Worm (Caenorhabditis elegans) whole organism, L1 larva: ENCODE data around the gene R09E10.13.
A peak's percentile ranks its signal among the peaks of the same experiment; 100 is the strongest.

ENCODE experiments used
- C16A3.4 ChIP-seq: fragments of 150-350 bp; optimal IDR thresholded peaks from 2 replicates; lab custom pipeline; 2014; ENCODE audit warnings: missing biosample characterization, missing genetic modification characterization
- F16B12.6 ChIP-seq: fragments of 150-350 bp; optimal IDR thresholded peaks from 2 replicates; lab custom pipeline; 2014; ENCODE audit warnings: missing biosample characterization, missing genetic modification characterization
- Y116A8C.19 ChIP-seq: sonication (generic microtip); optimal IDR thresholded peaks from 2 replicates; lab custom pipeline; 2016; ENCODE audit warnings: missing compliant biosample characterization, missing genetic modification characterization, borderline replicate concordance
- aha-1 ChIP-seq: fragments of 150-350 bp; optimal IDR thresholded peaks from 2 replicates; lab custom pipeline; 2014; ENCODE audit warnings: missing biosample characterization, missing genetic modification characterization
- ama-1 ChIP-seq: fragments of 150-350 bp; optimal IDR thresholded peaks from 2 replicates; lab custom pipeline; 2014
- ceh-63 ChIP-seq: fragments of 200-800 bp; sonication (Bioruptor generic); optimal IDR thresholded peaks from 2 replicates; lab custom pipeline; 2018; ENCODE audit warnings: mild to moderate bottlenecking, missing genetic modification characterization, missing compliant biosample characterization
- ceh-8 ChIP-seq: fragments of 200-800 bp; sonication (Bioruptor generic); optimal IDR thresholded peaks from 2 replicates; lab custom pipeline; 2018; ENCODE audit warnings: mild to moderate bottlenecking, missing genetic modification characterization, moderate library complexity, missing compliant biosample characterization
- ceh-82 ChIP-seq, 3 experiments: fragments of 150-350 bp in 1 of 3; sonication (generic microtip) in 2 of 3; optimal IDR thresholded peaks; 2 replicates each; lab custom pipeline; 2014 to 2017; ENCODE audit warnings: missing biosample characterization in 3 of 3, missing genetic modification characterization in 3 of 3
- ceh-90 ChIP-seq: sonication (generic microtip); optimal IDR thresholded peaks from 2 replicates; lab custom pipeline; 2016; ENCODE audit warnings: missing genetic modification characterization, missing compliant biosample characterization
- ces-1 ChIP-seq: fragments of 150-350 bp; optimal IDR thresholded peaks from 2 replicates; lab custom pipeline; 2014; ENCODE audit warnings: missing biosample characterization, missing genetic modification reagents, missing genetic modification characterization
- dpl-1 ChIP-seq, 3 experiments: fragments of 150-350 bp in 2 of 3; sonication (generic microtip) in 1 of 3; optimal IDR thresholded peaks; 2 replicates each; lab custom pipeline; 2014 to 2017; ENCODE audit warnings: missing biosample characterization in 3 of 3, missing genetic modification characterization in 3 of 3, missing genetic modification reagents in 3 of 3
- efl-1 ChIP-seq, 4 experiments: fragments of 150-350 bp; optimal IDR thresholded peaks in 3 of 4; peaks in 1 of 4; 1 replicate in 1 of 4; 2 replicates in 3 of 4; lab custom pipeline; 2014; ENCODE audit warnings: missing biosample characterization in 2 of 4, missing genetic modification characterization in 2 of 4, missing genetic modification reagents in 2 of 4
- efl-3 ChIP-seq: fragments of 200-800 bp; sonication (Bioruptor generic); optimal IDR thresholded peaks from 2 replicates; lab custom pipeline; 2018; ENCODE audit warnings: mild to moderate bottlenecking, missing genetic modification characterization, missing compliant biosample characterization
- egl-13 ChIP-seq: sonication (generic microtip); optimal IDR thresholded peaks from 2 replicates; lab custom pipeline; 2016; ENCODE audit warnings: missing genotype, missing genetic modification reagents, missing genetic modification characterization, missing compliant biosample characterization
- ets-5 ChIP-seq: fragments of 200-800 bp; sonication (Bioruptor generic); IDR thresholded peaks from 2 replicates; pipeline ENCODE4 v1.3.6; 2022; ENCODE audit warnings: missing genetic modification characterization, missing compliant biosample characterization
- fkh-4 ChIP-seq: sonication (generic microtip); optimal IDR thresholded peaks from 2 replicates; lab custom pipeline; 2016; ENCODE audit warnings: missing compliant biosample characterization, missing genetic modification characterization, borderline replicate concordance
- fos-1 ChIP-seq: fragments of 150-350 bp; optimal IDR thresholded peaks from 2 replicates; lab custom pipeline; 2014; ENCODE audit warnings: missing biosample characterization, missing genetic modification characterization
- hlh-17 ChIP-seq: fragments of 200-800 bp; sonication (Bioruptor generic); optimal IDR thresholded peaks from 2 replicates; lab custom pipeline; 2018; ENCODE audit warnings: missing genetic modification characterization, mild to moderate bottlenecking, missing compliant biosample characterization, moderate library complexity, borderline replicate concordance
- hlh-4 ChIP-seq: sonication (generic microtip); optimal IDR thresholded peaks from 2 replicates; lab custom pipeline; 2016; ENCODE audit warnings: mild to moderate bottlenecking, missing genetic modification characterization, missing compliant biosample characterization
- hpl-2 ChIP-seq: fragments of 150-350 bp; optimal IDR thresholded peaks from 2 replicates; lab custom pipeline; 2014; ENCODE audit warnings: missing biosample characterization, missing genetic modification reagents, missing genetic modification characterization
- irx-1 ChIP-seq: sonication (generic microtip); optimal IDR thresholded peaks from 2 replicates; lab custom pipeline; 2016; ENCODE audit warnings: missing genetic modification characterization, missing compliant biosample characterization
- lin-13 ChIP-seq: fragments of 150-350 bp; optimal IDR thresholded peaks from 2 replicates; lab custom pipeline; 2014; ENCODE audit warnings: missing biosample characterization, missing genetic modification reagents, missing genetic modification characterization
- lin-15B ChIP-seq: fragments of 150-350 bp; sonication (generic microtip); optimal IDR thresholded peaks from 3 replicates; lab custom pipeline; 2014; ENCODE audit warnings: missing biosample characterization, missing genetic modification characterization
- lin-35 ChIP-seq, 2 experiments: fragments of 150-350 bp; optimal IDR thresholded peaks; 2 replicates each; lab custom pipeline; 2014; ENCODE audit warnings: missing biosample characterization in 2 of 2, missing genetic modification characterization in 2 of 2, missing genetic modification reagents in 2 of 2
- lin-39 ChIP-seq: fragments of 150-350 bp; optimal IDR thresholded peaks from 2 replicates; lab custom pipeline; 2014; ENCODE audit warnings: missing biosample characterization, missing genetic modification reagents, missing genetic modification characterization
- lir-3 ChIP-seq: sonication (generic microtip); optimal IDR thresholded peaks from 2 replicates; lab custom pipeline; 2016; ENCODE audit warnings: mild to moderate bottlenecking, missing genetic modification characterization, moderate library complexity, missing compliant biosample characterization; ENCODE audit not compliant: poor library complexity
- lsy-2 ChIP-seq, 2 experiments: fragments of 150-350 bp; optimal IDR thresholded peaks; 2 replicates each; lab custom pipeline; 2014; ENCODE audit warnings: missing biosample characterization in 2 of 2, missing genetic modification characterization in 2 of 2
- mef-2 ChIP-seq: fragments of 150-350 bp; optimal IDR thresholded peaks from 2 replicates; lab custom pipeline; 2014; ENCODE audit warnings: missing biosample characterization, missing genetic modification characterization
- mep-1 ChIP-seq: fragments of 150-350 bp; optimal IDR thresholded peaks from 2 replicates; lab custom pipeline; 2014; ENCODE audit warnings: missing biosample characterization, missing genetic modification characterization
- nhr-11 ChIP-seq: fragments of 150-350 bp; optimal IDR thresholded peaks from 2 replicates; lab custom pipeline; 2014; ENCODE audit warnings: missing biosample characterization, missing genetic modification characterization
- nhr-12 ChIP-seq: sonication (generic microtip); optimal IDR thresholded peaks from 2 replicates; lab custom pipeline; 2017; ENCODE audit warnings: missing biosample characterization, missing genetic modification characterization
- nhr-20 ChIP-seq: sonication (generic microtip); optimal IDR thresholded peaks from 2 replicates; lab custom pipeline; 2016; ENCODE audit warnings: mild to moderate bottlenecking, missing genetic modification characterization, missing compliant biosample characterization
- nhr-71 ChIP-seq: sonication (generic microtip); optimal IDR thresholded peaks from 2 replicates; lab custom pipeline; 2016; ENCODE audit warnings: mild to moderate bottlenecking, missing genetic modification characterization, moderate library complexity, missing compliant biosample characterization
- nhr-76 ChIP-seq: sonication (generic microtip); optimal IDR thresholded peaks from 2 replicates; lab custom pipeline; 2017; ENCODE audit warnings: missing biosample characterization, missing genetic modification characterization
- nhr-77 ChIP-seq: fragments of 150-350 bp; optimal IDR thresholded peaks from 2 replicates; lab custom pipeline; 2014; ENCODE audit warnings: missing biosample characterization, missing genetic modification characterization
- nhr-84 ChIP-seq: sonication (generic microtip); optimal IDR thresholded peaks from 2 replicates; lab custom pipeline; 2017; ENCODE audit warnings: missing biosample characterization, missing genetic modification characterization
- nhr-90 ChIP-seq: sonication (generic microtip); optimal IDR thresholded peaks from 2 replicates; lab custom pipeline; 2016; ENCODE audit warnings: mild to moderate bottlenecking, missing genetic modification characterization, missing compliant biosample characterization; ENCODE audit not compliant: poor library complexity
- pag-3 ChIP-seq: sonication (generic microtip); optimal IDR thresholded peaks from 2 replicates; lab custom pipeline; 2017; ENCODE audit warnings: missing genetic modification characterization, mild to moderate bottlenecking, missing compliant biosample characterization, antibody characterized with exemption, borderline replicate concordance; ENCODE audit not compliant: insufficient read depth
- skn-1 ChIP-seq: fragments of 150-350 bp; optimal IDR thresholded peaks from 2 replicates; lab custom pipeline; 2014; ENCODE audit warnings: missing biosample characterization, missing genetic modification characterization
- snpc-4 ChIP-seq: fragments of 150-350 bp; optimal IDR thresholded peaks from 2 replicates; lab custom pipeline; 2014; ENCODE audit warnings: missing biosample characterization, missing genetic modification characterization
- snu-23 ChIP-seq: sonication (generic microtip); optimal IDR thresholded peaks from 2 replicates; lab custom pipeline; 2016; ENCODE audit warnings: missing genetic modification characterization, missing compliant biosample characterization
- sptf-1 ChIP-seq: fragments of 150-350 bp; optimal IDR thresholded peaks from 2 replicates; lab custom pipeline; 2014; ENCODE audit warnings: missing biosample characterization, missing genetic modification characterization
- sup-37 ChIP-seq: fragments of 200-800 bp; sonication (Bioruptor generic); optimal IDR thresholded peaks from 2 replicates; lab custom pipeline; 2018; ENCODE audit warnings: mild to moderate bottlenecking, missing genetic modification characterization, missing compliant biosample characterization
- swsn-7 ChIP-seq: sonication (generic microtip); optimal IDR thresholded peaks from 2 replicates; lab custom pipeline; 2016; ENCODE audit warnings: missing genetic modification characterization, missing compliant biosample characterization
- tbx-2 ChIP-seq: sonication (generic microtip); optimal IDR thresholded peaks from 2 replicates; lab custom pipeline; 2016; ENCODE audit warnings: missing genetic modification characterization, missing compliant biosample characterization
- unc-62 ChIP-seq: fragments of 150-350 bp; optimal IDR thresholded peaks from 2 replicates; lab custom pipeline; 2014; ENCODE audit warnings: missing biosample characterization, missing genetic modification reagents, missing genetic modification characterization
- unc-86 ChIP-seq: sonication (generic microtip); optimal IDR thresholded peaks from 2 replicates; lab custom pipeline; 2016; ENCODE audit warnings: missing genetic modification characterization, missing compliant biosample characterization
- vab-15 ChIP-seq: sonication (generic microtip); optimal IDR thresholded peaks from 2 replicates; lab custom pipeline; 2017; ENCODE audit warnings: missing genotype, mild to moderate bottlenecking, missing genetic modification characterization, missing compliant biosample characterization
- zag-1 ChIP-seq: fragments of 150-350 bp; optimal IDR thresholded peaks from 2 replicates; lab custom pipeline; 2014; ENCODE audit warnings: missing biosample characterization, missing genetic modification characterization

Gene R09E10.13

ce11 chrIV:10285328-10285727 is 9.6 kb downstream of the R09E10.13 start (continued):
- no peak for TF ChIP-seq lin-15B (tag; lab: Kevin White, UChicago)

ce11 chrIV:10284194-10284910 is 10.6 kb downstream of the R09E10.13 start, which contains the start of gene rad-51:
Gene rad-51 (minus strand): TSS chrIV:10284244.
- TF ChIP-seq sptf-1 (tag; lab: Kevin White, UChicago): no peak
- TF ChIP-seq nhr-90 (tag; lab: Kevin White, UChicago): peak; percentile 17
- TF ChIP-seq nhr-84 (tag; lab: Kevin White, UChicago): no peak
- TF ChIP-seq F16B12.6: no peak
- no peak for TF ChIP-seq irx-1 (tag; lab: Kevin White, UChicago)
- TF ChIP-seq hlh-4 (tag; lab: Kevin White, UChicago): no peak
- TF ChIP-seq efl-1 (optimal IDR thresholded peaks at IDR 0.05; lab: Kevin White, UChicago): peak; percentile 57 to 89
- peak; percentile 86 to 98 for TF ChIP-seq efl-1 (GFP tag; optimal IDR thresholded peaks at IDR 0.05 in 1 of 2; lab: Kevin White, UChicago)
- TF ChIP-seq ets-5 (GFP tag; lab: Robert Waterston, UW): no peak
- TF ChIP-seq pag-3: peak; percentile 34
- TF ChIP-seq nhr-20 (tag; lab: Kevin White, UChicago): peak; percentile 64
- peak; percentile 78 to 89 (median 81) for TF ChIP-seq dpl-1 (GFP tag; optimal IDR thresholded peaks at IDR 0.05; lab: Kevin White, UChicago)
- TF ChIP-seq ceh-82 (tag; optimal IDR thresholded peaks at IDR 0.05; lab: Kevin White, UChicago): peak in 2 of 3 experiments; percentile 55 to 75
- no peak for TF ChIP-seq sup-37 (GFP tag; lab: Kevin White, UChicago)
- TF ChIP-seq vab-15: no peak
- TF ChIP-seq fkh-4 (tag; lab: Kevin White, UChicago): no peak
- peak; percentile 39 for TF ChIP-seq nhr-77
- peak; percentile 5 for TF ChIP-seq lir-3
- no peak for TF ChIP-seq nhr-76 (tag; lab: Kevin White, UChicago)
- TF ChIP-seq nhr-12: no peak
- no peak for TF ChIP-seq lin-39 (tag; lab: Kevin White, UChicago)
- TF ChIP-seq ceh-63 (GFP tag; lab: Kevin White, UChicago): no peak
- TF ChIP-seq lin-13 (GFP tag; lab: Kevin White, UChicago): peak; percentile 10
- no peak for TF ChIP-seq nhr-11
- no peak for TF ChIP-seq zag-1 (tag; lab: Kevin White, UChicago)
- TF ChIP-seq lin-35 (GFP tag; optimal IDR thresholded peaks at IDR 0.05; lab: Kevin White, UChicago): peak; percentile 89 to 93
- peak; percentile 80 for TF ChIP-seq mep-1 (tag; lab: Kevin White, UChicago)
- no peak for TF ChIP-seq mef-2 (tag; lab: Kevin White, UChicago)
- no peak for TF ChIP-seq ceh-90
- TF ChIP-seq ama-1 (lab: Kevin White, UChicago): no peak
- peak; percentile 48 to 79 for TF ChIP-seq lsy-2 (tag; optimal IDR thresholded peaks at IDR 0.05; lab: Kevin White, UChicago)
- TF ChIP-seq snu-23 (GFP tag; lab: Kevin White, UChicago): peak; percentile 72
- no peak for TF ChIP-seq hpl-2 (GFP tag; lab: Kevin White, UChicago)
- peak; percentile 69 for TF ChIP-seq lin-15B (tag; lab: Kevin White, UChicago)
- TF ChIP-seq fos-1 (tag; lab: Kevin White, UChicago): no peak
- TF ChIP-seq tbx-2 (tag; lab: Kevin White, UChicago): no peak
- peak; percentile 16 for TF ChIP-seq ceh-8
- TF ChIP-seq hlh-17 (GFP tag; lab: Kevin White, UChicago): no peak
- peak; percentile 39 for TF ChIP-seq C16A3.4
- TF ChIP-seq swsn-7 (tag; lab: Kevin White, UChicago): peak; percentile 42
- peak; percentile 68 for TF ChIP-seq nhr-71 (tag; lab: Kevin White, UChicago)
- TF ChIP-seq aha-1 (tag; lab: Kevin White, UChicago): no peak
- TF ChIP-seq unc-62 (GFP tag; lab: Kevin White, UChicago): no peak
- TF ChIP-seq unc-86 (tag; lab: Kevin White, UChicago): peak; percentile 32
- TF ChIP-seq egl-13: no peak
- no peak for TF ChIP-seq efl-3 (GFP tag; lab: Kevin White, UChicago)
- TF ChIP-seq ces-1 (GFP tag; lab: Kevin White, UChicago): no peak
- peak; percentile 46 for TF ChIP-seq skn-1 (tag; lab: Kevin White, UChicago)
- no peak for TF ChIP-seq snpc-4 (tag; lab: Kevin White, UChicago)
- TF ChIP-seq Y116A8C.19: no peak
